Worm (Caenorhabditis elegans): Measurements from ENCODE around the gene dnj-20.

DNA sequence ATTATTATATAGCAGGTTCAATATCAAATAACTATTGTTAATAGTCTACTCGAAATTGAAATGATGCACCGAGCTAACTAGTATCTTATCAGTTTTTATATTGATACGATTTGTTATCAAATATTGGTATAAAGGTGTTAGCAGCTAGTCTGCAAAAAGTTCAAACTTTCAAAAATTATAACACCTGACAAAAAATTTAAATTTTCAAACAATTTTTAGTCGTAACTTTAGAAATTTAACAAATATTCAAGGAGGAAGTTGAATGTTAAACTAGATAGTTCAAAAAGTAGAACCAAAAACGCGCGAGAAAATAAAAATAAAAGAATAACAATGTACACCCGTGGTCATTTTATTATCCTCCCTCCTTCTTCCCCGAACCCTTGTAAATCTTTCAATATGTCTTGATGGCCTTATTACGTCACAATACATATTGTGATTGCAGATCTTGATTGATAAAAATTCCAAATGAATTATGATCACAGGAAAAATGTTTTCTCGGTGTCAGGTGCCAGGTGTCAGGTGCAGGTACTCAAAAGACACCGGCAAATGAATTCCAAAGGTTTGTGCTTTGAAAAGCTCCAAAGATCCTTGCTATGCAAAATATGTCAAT lies 31.7 kb upstream of the dnj-20 start, which contains the start of gene ZK1307.1:
- TF ChIP-seq nhr-237 (tag; optimal IDR thresholded peaks at IDR 0.05) (no peak), ceh-39 (tag; optimal IDR thresholded peaks at IDR 0.05) (no peak), unc-62 (GFP tag; optimal IDR thresholded peaks at IDR 0.05) (peak; percentile 39), unc-39 (tag; optimal IDR thresholded peaks at IDR 0.05) (no peak), nhr-12 (tag; optimal IDR thresholded peaks at IDR 0.05) (no peak), sptf-1 (tag; optimal IDR thresholded peaks at IDR 0.05) (no peak), flh-1 (GFP tag; optimal IDR thresholded peaks at IDR 0.05) (no peak), bed-3 (GFP tag; optimal IDR thresholded peaks at IDR 0.05) (no peak)
